Fruit fly (Drosophila melanogaster) whole organism, embryonic: Measurements from ENCODE around the gene CG13056.
A peak's percentile ranks its signal among the peaks of the same experiment; 100 is the strongest.

Experiments
- ATbp ChIP-seq: fragments of 200-800 bp; sonication (Bioruptor generic); optimal IDR thresholded peaks from 2 replicates; lab custom pipeline; 2017; ENCODE audit warnings: missing biosample characterization, mild to moderate bottlenecking, missing genetic modification characterization, missing genetic modification reagents
- Abd-B ChIP-seq: fragments of 200-800 bp; sonication (Bioruptor generic); optimal IDR thresholded peaks from 2 replicates; lab custom pipeline; 2018; ENCODE audit warnings: missing biosample characterization, mild to moderate bottlenecking, missing genetic modification characterization, moderate library complexity
- Atf6 ChIP-seq: fragments of 200-800 bp; sonication (Bioruptor generic); IDR thresholded peaks from 2 replicates; pipeline ENCODE4 v1.3.6; 2022; ENCODE audit warnings: missing biosample characterization, missing genetic modification characterization
- CG10321 ChIP-seq: fragments of 200-800 bp; sonication (Bioruptor generic); IDR thresholded peaks from 2 replicates; pipeline ENCODE4 v1.3.6; 2022; ENCODE audit warnings: missing biosample characterization, missing genetic modification characterization
- CG10431 ChIP-seq: fragments of 200-800 bp; sonication (Bioruptor generic); optimal IDR thresholded peaks from 3 replicates; lab custom pipeline; 2018; ENCODE audit warnings: missing biosample characterization, mild to moderate bottlenecking, missing genetic modification characterization
- CG12155 ChIP-seq: fragments of 200-800 bp; sonication (Bioruptor generic); optimal IDR thresholded peaks from 3 replicates; lab custom pipeline; 2016; ENCODE audit warnings: missing biosample characterization, missing genetic modification characterization
- CG12744 ChIP-seq: fragments of 200-800 bp; sonication (Bioruptor generic); optimal IDR thresholded peaks from 2 replicates; lab custom pipeline; 2016; ENCODE audit warnings: missing biosample characterization, missing genetic modification characterization
- CG13287 ChIP-seq: fragments of 200-800 bp; sonication (Bioruptor generic); IDR thresholded peaks from 2 replicates; pipeline ENCODE4 v1.3.6; 2022; ENCODE audit warnings: missing biosample characterization, missing genetic modification characterization; ENCODE audit not compliant: partially characterized antibody
- CG14667 ChIP-seq: fragments of 200-800 bp; sonication (Bioruptor generic); IDR thresholded peaks from 2 replicates; pipeline ENCODE4 v1.3.6; 2022; ENCODE audit warnings: missing biosample characterization, missing genetic modification characterization
- CG15073 ChIP-seq: fragments of 200-800 bp; sonication (Bioruptor generic); optimal IDR thresholded peaks from 2 replicates; lab custom pipeline; 2016; ENCODE audit warnings: missing biosample characterization, missing genetic modification characterization
- CG31224 ChIP-seq: fragments of 200-800 bp; sonication (Bioruptor generic); IDR thresholded peaks from 2 replicates; pipeline ENCODE4 v1.3.6; 2022; ENCODE audit warnings: missing biosample characterization, missing genetic modification characterization
- CG33213 ChIP-seq: fragments of 200-800 bp; sonication (Bioruptor generic); optimal IDR thresholded peaks from 3 replicates; lab custom pipeline; 2016; ENCODE audit warnings: missing biosample characterization, missing genetic modification characterization
- CG34224 ChIP-seq: fragments of 200-800 bp; sonication (Bioruptor generic); IDR thresholded peaks from 3 replicates; pipeline ENCODE4 v1.3.6; 2022; ENCODE audit warnings: missing biosample characterization, missing genetic modification characterization; ENCODE audit not compliant: partially characterized antibody
- CG3838 ChIP-seq: fragments of 200-800 bp; sonication (Bioruptor generic); optimal IDR thresholded peaks from 3 replicates; lab custom pipeline; 2016; ENCODE audit warnings: missing biosample characterization, missing genetic modification characterization
- CG4730 ChIP-seq: fragments of 200-800 bp; sonication (Bioruptor generic); IDR thresholded peaks from 2 replicates; pipeline ENCODE4 v1.3.6; 2022; ENCODE audit warnings: missing biosample characterization, missing genetic modification characterization
- CG5953 ChIP-seq: fragments of 200-800 bp; sonication (Bioruptor generic); IDR thresholded peaks from 2 replicates; pipeline ENCODE4 v1.3.6; 2022; ENCODE audit warnings: missing biosample characterization, missing genetic modification characterization
- CG7357 ChIP-seq: fragments of 200-800 bp; sonication (Bioruptor generic); IDR thresholded peaks from 3 replicates; pipeline ENCODE4 v1.3.6; 2022; ENCODE audit warnings: missing biosample characterization, missing genetic modification characterization
- CG7963 ChIP-seq: fragments of 200-800 bp; sonication (Bioruptor generic); IDR thresholded peaks from 3 replicates; pipeline ENCODE4 v1.3.6; 2022; ENCODE audit warnings: missing biosample characterization, missing genetic modification characterization; ENCODE audit not compliant: partially characterized antibody
- CG7987 ChIP-seq: fragments of 200-800 bp; sonication (Bioruptor generic); optimal IDR thresholded peaks from 2 replicates; lab custom pipeline; 2018; ENCODE audit warnings: missing biosample characterization, mild to moderate bottlenecking, missing genetic modification characterization, moderate library complexity
- CG8290 ChIP-seq, 3 experiments: fragments of 200-800 bp; sonication (Bioruptor generic); optimal IDR thresholded peaks; 2 replicates each; lab custom pipeline; 2016 to 2019; ENCODE audit warnings: missing biosample characterization in 3 of 3, missing genetic modification characterization in 3 of 3, mild to moderate bottlenecking in 2 of 3, moderate library complexity in 1 of 3
- CG9215 ChIP-seq: fragments of 200-800 bp; sonication (Bioruptor generic); IDR thresholded peaks from 2 replicates; pipeline ENCODE4 v1.3.6; 2022; ENCODE audit warnings: missing biosample characterization, missing genetic modification characterization
- CG9876 ChIP-seq: fragments of 200-800 bp; sonication (Bioruptor generic); optimal IDR thresholded peaks from 2 replicates; lab custom pipeline; 2016; ENCODE audit warnings: missing biosample characterization, missing genetic modification characterization
- CTCF ChIP-seq: fragments of 200-800 bp; sonication (Bioruptor generic); optimal IDR thresholded peaks from 2 replicates; lab custom pipeline; 2017; ENCODE audit warnings: missing biosample characterization, mild to moderate bottlenecking, missing genetic modification characterization, moderate library complexity
- Dip3 ChIP-seq: fragments of 200-800 bp; sonication (Bioruptor generic); optimal IDR thresholded peaks from 3 replicates; lab custom pipeline; 2016; ENCODE audit warnings: missing biosample characterization, missing genetic modification characterization
- Gug ChIP-seq: fragments of 200-800 bp; sonication (Bioruptor generic); IDR thresholded peaks from 4 replicates; pipeline ENCODE4 v1.3.6; 2022; ENCODE audit warnings: missing biosample characterization, missing genetic modification characterization
- HHEX ChIP-seq: fragments of 200-800 bp; sonication (Bioruptor generic); optimal IDR thresholded peaks from 3 replicates; lab custom pipeline; 2017; ENCODE audit warnings: missing biosample characterization, mild to moderate bottlenecking, missing genetic modification characterization, missing genetic modification reagents
- HLH3B ChIP-seq: fragments of 200-800 bp; sonication (Bioruptor generic); IDR thresholded peaks from 2 replicates; pipeline ENCODE4 v1.3.6; 2022; ENCODE audit warnings: missing biosample characterization, missing genetic modification characterization
- HmgD ChIP-seq: fragments of 200-800 bp; sonication (Bioruptor generic); optimal IDR thresholded peaks from 3 replicates; lab custom pipeline; 2016; ENCODE audit warnings: missing biosample characterization, missing genetic modification characterization
- Lim3 ChIP-seq: fragments of 200-800 bp; sonication (Bioruptor generic); IDR thresholded peaks from 2 replicates; pipeline ENCODE4 v1.3.6; 2022; ENCODE audit warnings: missing biosample characterization, missing genetic modification characterization
- Max ChIP-seq: fragments of 200-800 bp; sonication (Bioruptor generic); optimal IDR thresholded peaks from 2 replicates; lab custom pipeline; 2016; ENCODE audit warnings: missing biosample characterization, mild to moderate bottlenecking, missing genetic modification characterization
- Neu2 ChIP-seq: fragments of 200-800 bp; sonication (Bioruptor generic); optimal IDR thresholded peaks from 3 replicates; lab custom pipeline; 2016; ENCODE audit warnings: missing biosample characterization, missing genetic modification characterization, borderline replicate concordance
- Nf-YC ChIP-seq: fragments of 200-800 bp; optimal IDR thresholded peaks from 3 replicates; lab custom pipeline; 2019; ENCODE audit warnings: missing biosample characterization, mild to moderate bottlenecking, missing genetic modification characterization, moderate library complexity
- Opbp ChIP-seq: fragments of 200-800 bp; sonication (Bioruptor generic); IDR thresholded peaks from 3 replicates; pipeline ENCODE4 v1.3.6; 2022; ENCODE audit warnings: missing biosample characterization, missing genetic modification characterization; ENCODE audit not compliant: partially characterized antibody
- Sin3A ChIP-seq: fragments of >200 bp; optimal IDR thresholded peaks from 2 replicates; lab custom pipeline; 2018
- Sox102F ChIP-seq: fragments of 200-800 bp; sonication (Bioruptor generic); optimal IDR thresholded peaks from 2 replicates; lab custom pipeline; 2018; ENCODE audit warnings: missing biosample characterization, mild to moderate bottlenecking, missing genetic modification characterization, moderate library complexity
- Vsx1 ChIP-seq: fragments of 200-800 bp; sonication (Bioruptor generic); optimal IDR thresholded peaks from 2 replicates; lab custom pipeline; 2017; ENCODE audit warnings: missing biosample characterization, mild to moderate bottlenecking, missing genetic modification characterization, missing genetic modification reagents
- Xbp1 ChIP-seq: fragments of 200-800 bp; sonication (Bioruptor generic); optimal IDR thresholded peaks from 3 replicates; lab custom pipeline; 2016; ENCODE audit warnings: missing biosample characterization, mild to moderate bottlenecking, missing genetic modification characterization
- amos ChIP-seq: fragments of 200-800 bp; sonication (Bioruptor generic); IDR thresholded peaks from 2 replicates; pipeline ENCODE4 v1.3.6; 2022; ENCODE audit warnings: missing biosample characterization, missing genetic modification characterization; ENCODE audit not compliant: partially characterized antibody
- bbx ChIP-seq: fragments of 200-800 bp; sonication (Bioruptor generic); IDR thresholded peaks from 2 replicates; pipeline ENCODE4 v1.3.6; 2022; ENCODE audit warnings: missing biosample characterization, missing genetic modification characterization; ENCODE audit not compliant: partially characterized antibody
- bcd ChIP-seq: fragments of 200-800 bp; sonication (Bioruptor generic); optimal IDR thresholded peaks from 2 replicates; lab custom pipeline; 2017; ENCODE audit warnings: missing biosample characterization, mild to moderate bottlenecking, missing genetic modification characterization
- cas ChIP-seq: fragments of 200-800 bp; sonication (Bioruptor generic); IDR thresholded peaks from 2 replicates; pipeline ENCODE4 v1.3.6; 2022; ENCODE audit warnings: missing biosample characterization, missing genetic modification characterization
- ci ChIP-seq: fragments of 200-800 bp; sonication (Bioruptor generic); IDR thresholded peaks from 3 replicates; pipeline ENCODE4 v1.3.6; 2022; ENCODE audit warnings: missing biosample characterization, missing genetic modification characterization
- jing ChIP-seq: fragments of 200-800 bp; sonication (Bioruptor generic); optimal IDR thresholded peaks from 2 replicates; lab custom pipeline; 2018; ENCODE audit warnings: missing biosample characterization, mild to moderate bottlenecking, missing genetic modification characterization
- org-1 ChIP-seq: fragments of 200-800 bp; sonication (Bioruptor generic); optimal IDR thresholded peaks from 2 replicates; lab custom pipeline; 2017; ENCODE audit warnings: missing biosample characterization, missing genetic modification characterization
- sd ChIP-seq: fragments of 200-800 bp; sonication (Bioruptor generic); optimal IDR thresholded peaks from 3 replicates; lab custom pipeline; 2018; ENCODE audit warnings: missing biosample characterization, mild to moderate bottlenecking, missing genetic modification characterization, moderate library complexity
- shn ChIP-seq: fragments of 200-800 bp; sonication (Bioruptor generic); optimal IDR thresholded peaks from 3 replicates; lab custom pipeline; 2016; ENCODE audit warnings: missing biosample characterization, missing genetic modification characterization
- stwl ChIP-seq: fragments of 200-800 bp; sonication (Bioruptor generic); optimal IDR thresholded peaks from 3 replicates; lab custom pipeline; 2018; ENCODE audit warnings: missing biosample characterization, mild to moderate bottlenecking, missing genetic modification characterization, moderate library complexity
- tll ChIP-seq, 2 experiments: fragments of 200-800 bp in 1 of 2; fragments of >200 bp in 1 of 2; sonication (Bioruptor generic) in 1 of 2; optimal IDR thresholded peaks; 2 replicates each; lab custom pipeline; 2017 to 2019; ENCODE audit warnings: missing biosample characterization in 2 of 2, missing genetic modification characterization in 2 of 2, mild to moderate bottlenecking in 1 of 2, moderate library complexity in 1 of 2
- wek ChIP-seq: fragments of 200-800 bp; sonication (Bioruptor generic); optimal IDR thresholded peaks from 3 replicates; lab custom pipeline; 2018; ENCODE audit warnings: missing biosample characterization, mild to moderate bottlenecking, missing genetic modification characterization, moderate library complexity

Gene CG13056

dm6 chr3L:16285346-16285911, 47.7 kb upstream of the CG13056 start, which contains the start of gene CG13047 (continued):
- TF ChIP-seq Sox102F (peak; percentile 36), HLH3B (GFP tag; lab: Robert Waterston, UW) (no peak)

DNA sequence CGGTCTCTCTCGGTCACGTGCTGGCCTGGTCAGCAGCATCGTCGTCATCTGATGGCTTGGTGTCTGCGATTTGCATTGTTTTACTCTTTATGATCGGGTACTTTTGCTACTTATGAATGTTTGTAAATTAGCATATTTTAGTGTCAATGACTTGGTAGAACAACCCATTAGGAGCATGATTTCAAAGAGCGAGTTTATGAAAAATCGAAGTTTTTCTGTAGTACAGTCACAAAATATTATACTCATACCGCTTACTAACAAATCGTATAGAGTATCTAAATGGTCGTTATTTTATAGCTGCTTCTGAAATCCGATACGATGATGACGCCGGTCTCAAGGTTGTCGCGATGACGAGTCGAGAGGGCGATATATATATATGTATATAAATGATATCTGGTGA, 46.9 kb upstream of the CG13056 start:
- TF ChIP-seq CG9215 (GFP tag; lab: Robert Waterston, UW) = no peak
- no peak for TF ChIP-seq CG5953 (GFP tag; lab: Robert Waterston, UW)
- no peak for TF ChIP-seq shn (GFP tag; lab: Kevin White, UChicago)
- TF ChIP-seq Vsx1 (GFP tag; lab: Kevin White, UChicago) = no peak
- TF ChIP-seq org-1 (GFP tag; lab: Kevin White, UChicago) = no peak
- no peak for TF ChIP-seq wek
- TF ChIP-seq CG34224 (GFP tag; lab: Robert Waterston, UW) = no peak
- no peak for TF ChIP-seq Gug (GFP tag; lab: Robert Waterston, UW)
- no peak for TF ChIP-seq stwl
- no peak for TF ChIP-seq CG12744 (GFP tag; lab: Kevin White, UChicago)
- TF ChIP-seq cas (GFP tag; lab: Robert Waterston, UW) = no peak
- TF ChIP-seq CG7987 = no peak
- no peak for TF ChIP-seq CG14667
- TF ChIP-seq CG10321 = no peak
- TF ChIP-seq jing = no peak
- no peak for TF ChIP-seq CG3838 (GFP tag; lab: Kevin White, UChicago)
- TF ChIP-seq CG12155 = no peak
- TF ChIP-seq Opbp = no peak
- no peak for TF ChIP-seq CG15073 (GFP tag; lab: Kevin White, UChicago)
- no peak for TF ChIP-seq CG8290 (GFP tag; optimal IDR thresholded peaks at IDR 0.05; lab: Kevin White, UChicago)
- TF ChIP-seq CG8290 (tag; optimal IDR thresholded peaks at IDR 0.05; lab: Kevin White, UChicago) = peak in 1 of 2 experiments; percentile 46
- TF ChIP-seq sd (tag; lab: Kevin White, UChicago) = peak; percentile 22
- TF ChIP-seq CG31224 (GFP tag; lab: Robert Waterston, UW) = no peak
- no peak for TF ChIP-seq Lim3 (GFP tag; lab: Robert Waterston, UW)
- TF ChIP-seq CG10431 (GFP tag; lab: Kevin White, UChicago) = no peak
- no peak for TF ChIP-seq Abd-B
- no peak for TF ChIP-seq CG7963 (GFP tag; lab: Robert Waterston, UW)
- TF ChIP-seq CG4730 (GFP tag; lab: Robert Waterston, UW) = no peak
- no peak for TF ChIP-seq CG13287 (GFP tag; lab: Robert Waterston, UW)
- TF ChIP-seq CG33213 = no peak
- TF ChIP-seq ATbp (GFP tag; lab: Kevin White, UChicago) = no peak
- peak; percentile 10 for TF ChIP-seq Xbp1
- TF ChIP-seq bcd = no peak
- TF ChIP-seq tll (GFP tag; optimal IDR thresholded peaks at IDR 0.05; lab: Kevin White, UChicago) = no peak
- TF ChIP-seq Atf6 = no peak
- no peak for TF ChIP-seq CG9876
- TF ChIP-seq Neu2 (GFP tag; lab: Kevin White, UChicago) = no peak
- TF ChIP-seq Dip3 = no peak
- TF ChIP-seq Sin3A (lab: Kevin White, UChicago) = no peak
- TF ChIP-seq HHEX (GFP tag; lab: Kevin White, UChicago) = no peak
- TF ChIP-seq CTCF = no peak
- TF ChIP-seq amos (GFP tag; lab: Robert Waterston, UW) = no peak
- TF ChIP-seq bbx = no peak
- 0 out of 3 replicates have a peak, but pooled peaks have one; percentile 32 for TF ChIP-seq CG7357
- no peak for TF ChIP-seq ci (GFP tag; lab: Robert Waterston, UW)
- no peak for TF ChIP-seq Max (GFP tag; lab: Kevin White, UChicago)
- no peak for TF ChIP-seq HmgD (GFP tag; lab: Kevin White, UChicago)
- no peak for TF ChIP-seq Nf-YC (tag; lab: Kevin White, UChicago)
